Worm (Caenorhabditis elegans): ENCODE results near the gene elt-3.

- TF ChIP-seq ama-1 (optimal IDR thresholded peaks at IDR 0.05) (no peak), daf-8 (GFP tag; IDR thresholded peaks at IDR 0.05) (no peak), skn-1 (tag; optimal IDR thresholded peaks at IDR 0.05) (no peak), zag-1 (tag; optimal IDR thresholded peaks at IDR 0.05) (no peak), lin-1 (GFP tag; IDR thresholded peaks at IDR 0.05) (no peak), ces-1 (GFP tag; optimal IDR thresholded peaks at IDR 0.05) (no peak)
Measured at ce11 chrX:13986307-13986706, 51.6 kb downstream of the elt-3 start, which contains the start of gene irld-24.

Data from whole organism, L4 larva.